Fruit fly (Drosophila melanogaster): ENCODE measurements around the gene Spase25.

Spase25 gene

DNA sequence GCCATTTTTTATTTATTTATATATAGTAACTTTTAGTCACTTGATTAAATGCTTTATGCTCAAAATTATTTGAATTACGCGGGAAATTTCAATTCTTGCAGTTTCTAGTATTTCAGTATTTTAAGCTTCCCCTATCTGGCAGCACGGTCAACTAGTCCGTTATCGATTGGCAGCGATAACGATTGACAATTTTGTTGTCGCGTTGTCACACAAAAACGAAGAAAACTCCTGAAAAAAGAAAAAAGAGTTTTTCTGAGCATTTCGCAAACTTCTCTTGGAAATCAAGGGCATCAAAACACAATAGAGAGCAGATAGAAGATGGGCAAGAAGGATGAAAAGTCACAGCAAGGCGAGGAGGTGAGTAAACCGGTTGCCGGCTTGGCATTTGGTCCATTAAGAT is at the start of gene Spase25:
Gene Spase25 (plus strand): TSS at position 176 of the 400 bp plus-strand sequence.
- TF ChIP-seq CG8478 (optimal IDR thresholded peaks at IDR 0.05) (no peak), pan (optimal IDR thresholded peaks at IDR 0.05) (no peak)

DNA sequence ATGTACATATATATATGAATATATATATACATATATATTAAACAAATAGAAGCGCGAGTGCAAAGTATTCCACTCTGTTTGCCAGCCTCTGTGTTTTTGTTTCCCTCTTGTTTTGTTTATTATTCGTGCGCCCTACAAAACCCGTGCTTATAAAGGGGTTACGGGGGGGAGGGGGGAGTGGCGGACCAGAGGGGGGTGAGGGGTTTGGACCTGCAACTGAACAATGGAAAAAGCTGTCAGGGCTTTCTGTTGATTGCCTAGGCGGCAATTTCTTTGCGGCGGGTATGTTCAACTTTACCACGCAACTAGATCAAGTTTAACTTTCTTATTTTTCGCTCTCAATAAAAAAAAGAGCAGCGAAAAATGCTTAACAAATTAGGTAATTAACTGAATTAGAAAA is 45.8 kb upstream of the Spase25 start:
- TF ChIP-seq pan (optimal IDR thresholded peaks at IDR 0.05), result no peak
- no peak for TF ChIP-seq EcR (GFP tag; optimal IDR thresholded peaks at IDR 0.05)
- no peak for TF ChIP-seq usp (GFP tag; optimal IDR thresholded peaks at IDR 0.05)
- TF ChIP-seq psq (optimal IDR thresholded peaks at IDR 0.05), result no peak
- no peak for TF ChIP-seq CG8478 (optimal IDR thresholded peaks at IDR 0.05)
- no peak for TF ChIP-seq Dll (optimal IDR thresholded peaks at IDR 0.05)

DNA sequence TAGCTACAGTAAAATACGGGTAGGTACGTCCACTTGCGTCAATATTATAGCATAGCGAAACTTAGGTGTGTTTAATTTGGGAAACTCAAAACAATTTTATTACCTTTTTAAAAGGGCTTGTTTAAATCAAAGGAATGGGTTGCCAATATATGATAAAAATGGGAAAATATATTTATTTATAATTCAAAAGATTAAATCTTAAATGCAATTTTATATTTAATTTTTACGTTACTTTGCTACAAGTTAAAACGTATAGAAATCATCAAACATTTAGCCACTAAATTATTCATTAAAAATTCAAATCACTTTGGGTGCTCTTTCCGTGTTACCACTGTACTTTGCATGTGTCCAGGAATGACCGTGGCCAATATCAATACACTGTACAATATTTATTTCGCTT is 44.1 kb upstream of the Spase25 start:
- TF ChIP-seq CG8478 (optimal IDR thresholded peaks at IDR 0.05), result no peak
- no peak for TF ChIP-seq EcR (GFP tag; optimal IDR thresholded peaks at IDR 0.05)
- no peak for TF ChIP-seq Dll (optimal IDR thresholded peaks at IDR 0.05)

DNA sequence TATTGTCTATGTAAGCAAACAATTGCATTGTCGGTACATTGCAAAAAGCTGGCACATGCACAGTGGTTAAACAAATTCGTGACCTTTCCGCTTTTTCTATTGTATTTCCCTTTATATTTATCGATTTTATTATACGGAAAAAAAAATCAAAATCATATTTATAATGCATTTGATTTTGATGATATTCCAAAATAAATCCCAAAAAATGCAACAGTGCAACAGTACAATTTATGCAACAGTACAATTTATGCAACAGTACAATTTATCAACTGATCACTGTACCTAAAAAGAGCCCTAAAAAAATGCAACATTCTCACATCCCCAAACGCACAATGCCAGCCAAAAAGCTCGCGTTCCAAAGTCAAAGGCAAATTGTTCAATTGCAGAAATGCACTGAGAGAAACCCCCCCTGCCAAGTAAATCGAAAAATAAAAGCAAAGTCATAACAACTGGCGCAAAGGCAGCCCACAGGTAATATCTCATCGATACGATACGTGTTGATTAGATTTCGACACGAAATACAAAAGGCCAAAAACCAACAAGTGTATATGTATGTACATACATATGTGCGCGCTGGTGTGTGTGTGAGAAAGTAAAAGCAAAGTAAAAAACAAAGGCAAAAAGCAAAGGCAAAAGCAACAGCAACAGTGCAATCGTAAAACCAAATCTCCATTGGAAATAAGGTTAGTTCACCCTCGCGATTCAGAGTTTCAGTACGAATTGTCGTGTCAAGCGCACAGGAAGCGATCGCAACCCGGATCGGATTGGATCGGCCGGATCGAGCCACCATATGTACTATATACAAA is 43.0 kb upstream of the Spase25 start, which contains the start of gene Sk1:
Gene Sk1 (plus strand): TSS at position 711 of the 806 bp plus-strand sequence.
- no peak for TF ChIP-seq psq (optimal IDR thresholded peaks at IDR 0.05)
- TF ChIP-seq Dll (optimal IDR thresholded peaks at IDR 0.05), result no peak
- no peak for TF ChIP-seq pan (optimal IDR thresholded peaks at IDR 0.05)

DNA sequence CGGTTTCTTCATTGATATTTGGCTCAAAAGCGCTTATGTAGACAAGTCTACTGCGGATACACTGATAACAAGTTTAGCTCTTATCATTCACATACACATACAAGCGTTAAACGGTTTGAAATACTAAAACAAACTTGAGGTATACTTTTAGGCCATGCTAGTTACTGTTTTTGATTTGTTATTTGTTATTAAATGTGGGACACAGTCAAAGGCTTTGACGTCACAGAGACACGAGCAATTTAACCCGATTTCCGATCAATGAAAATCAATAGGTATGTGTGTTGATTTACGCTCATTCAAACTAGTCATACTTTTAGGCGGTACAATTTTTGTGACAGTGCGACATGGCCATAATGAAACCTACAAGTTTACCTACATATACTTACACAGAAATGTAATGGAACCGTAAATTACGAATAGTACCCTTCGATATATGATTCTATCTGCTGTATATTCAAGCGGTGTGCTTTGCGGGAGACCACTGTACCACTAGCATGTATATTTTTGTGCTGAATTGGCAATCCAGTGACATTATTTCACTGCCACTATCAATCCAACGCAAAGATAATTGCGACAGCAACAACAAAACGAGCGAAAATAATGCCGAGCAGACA is 38.2 kb upstream of the Spase25 start:
- TF ChIP-seq psq (optimal IDR thresholded peaks at IDR 0.05), result no peak
- no peak for TF ChIP-seq usp (GFP tag; optimal IDR thresholded peaks at IDR 0.05)
- no peak for TF ChIP-seq EcR (GFP tag; optimal IDR thresholded peaks at IDR 0.05)
- no peak for TF ChIP-seq Dll (optimal IDR thresholded peaks at IDR 0.05)
- no peak for TF ChIP-seq pan (optimal IDR thresholded peaks at IDR 0.05)
- TF ChIP-seq CG8478 (optimal IDR thresholded peaks at IDR 0.05), result no peak

DNA sequence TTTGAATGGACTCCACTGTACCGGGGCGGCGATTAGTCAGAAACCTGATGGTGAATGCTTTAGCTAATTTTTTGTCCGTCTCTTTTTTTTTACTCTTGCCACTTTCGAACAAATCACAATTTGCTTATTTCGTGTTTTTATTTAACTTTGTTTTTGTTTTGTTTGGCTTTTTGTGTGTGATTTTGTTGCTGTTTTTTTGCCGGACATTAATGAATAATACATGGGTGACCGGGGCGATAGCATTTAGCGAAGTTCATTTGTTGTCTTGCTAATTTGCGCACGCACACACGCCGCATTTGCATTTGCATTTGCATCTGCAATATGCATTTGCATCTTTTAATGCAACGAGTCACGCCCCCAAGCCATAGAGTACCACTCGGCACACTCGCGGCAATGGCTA is 36.4 kb upstream of the Spase25 start:
- TF ChIP-seq pan (optimal IDR thresholded peaks at IDR 0.05) (no peak), Dll (optimal IDR thresholded peaks at IDR 0.05) (no peak), CG8478 (optimal IDR thresholded peaks at IDR 0.05) (no peak), psq (optimal IDR thresholded peaks at IDR 0.05) (no peak), usp (GFP tag; optimal IDR thresholded peaks at IDR 0.05) (no peak), EcR (GFP tag; optimal IDR thresholded peaks at IDR 0.05) (no peak)

DNA sequence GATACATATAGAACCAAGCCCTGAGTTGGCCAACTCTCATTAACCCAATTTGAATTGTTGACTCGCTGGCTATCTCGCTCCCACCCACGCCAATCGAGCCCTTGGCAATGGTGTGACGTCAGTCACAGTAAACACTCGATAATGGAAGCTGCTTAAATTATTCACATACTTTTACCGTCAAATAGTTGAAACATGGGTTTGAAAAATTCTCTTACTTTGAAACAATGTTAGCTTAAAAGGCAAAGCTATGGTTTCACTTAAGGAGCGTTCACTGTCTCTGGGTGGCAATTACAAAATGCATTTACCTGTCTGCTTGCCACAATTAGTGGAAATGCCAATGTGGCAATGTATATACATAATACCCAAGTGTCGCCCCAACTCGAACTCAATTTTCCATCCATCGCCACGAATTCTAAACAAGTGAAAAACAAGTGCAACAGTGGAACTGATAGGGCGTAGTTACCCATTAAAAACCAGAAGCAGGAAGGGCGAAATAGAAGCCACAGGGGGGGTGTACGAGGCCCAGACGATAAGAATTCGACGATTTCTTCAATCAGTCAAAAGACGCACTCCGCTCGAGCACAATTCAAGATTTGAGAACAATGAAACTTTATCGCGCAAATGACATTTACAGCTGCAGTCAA is 35.5 kb upstream of the Spase25 start:
- no peak for TF ChIP-seq psq (optimal IDR thresholded peaks at IDR 0.05)
- no peak for TF ChIP-seq CG8478 (optimal IDR thresholded peaks at IDR 0.05)
- TF ChIP-seq usp (GFP tag; optimal IDR thresholded peaks at IDR 0.05), result no peak
- TF ChIP-seq Dll (optimal IDR thresholded peaks at IDR 0.05), result no peak
- no peak for TF ChIP-seq EcR (GFP tag; optimal IDR thresholded peaks at IDR 0.05)
- no peak for TF ChIP-seq pan (optimal IDR thresholded peaks at IDR 0.05)

DNA sequence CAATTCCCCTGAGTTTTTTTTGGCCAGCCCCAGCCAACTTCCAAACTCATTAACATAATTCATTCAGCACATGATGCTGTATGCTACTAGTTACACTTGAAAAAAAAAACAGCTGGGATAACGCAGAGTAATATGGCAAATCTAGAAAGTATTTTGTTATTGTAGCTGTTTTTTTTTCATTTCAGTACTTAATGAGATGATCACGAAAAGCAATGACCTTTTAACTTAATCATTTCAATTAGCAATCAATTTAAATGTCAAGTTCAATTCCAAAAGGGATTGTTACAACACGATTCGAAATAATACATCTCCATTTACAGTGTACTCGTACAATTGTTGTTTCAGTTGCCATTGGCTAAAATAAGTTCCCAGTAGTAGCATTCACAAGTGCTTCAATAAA is 34.6 kb upstream of the Spase25 start:
- TF ChIP-seq psq (optimal IDR thresholded peaks at IDR 0.05) (no peak), Dll (optimal IDR thresholded peaks at IDR 0.05) (no peak), pan (optimal IDR thresholded peaks at IDR 0.05) (no peak), usp (GFP tag; optimal IDR thresholded peaks at IDR 0.05) (no peak), CG8478 (optimal IDR thresholded peaks at IDR 0.05) (no peak), EcR (GFP tag; optimal IDR thresholded peaks at IDR 0.05) (no peak)

DNA sequence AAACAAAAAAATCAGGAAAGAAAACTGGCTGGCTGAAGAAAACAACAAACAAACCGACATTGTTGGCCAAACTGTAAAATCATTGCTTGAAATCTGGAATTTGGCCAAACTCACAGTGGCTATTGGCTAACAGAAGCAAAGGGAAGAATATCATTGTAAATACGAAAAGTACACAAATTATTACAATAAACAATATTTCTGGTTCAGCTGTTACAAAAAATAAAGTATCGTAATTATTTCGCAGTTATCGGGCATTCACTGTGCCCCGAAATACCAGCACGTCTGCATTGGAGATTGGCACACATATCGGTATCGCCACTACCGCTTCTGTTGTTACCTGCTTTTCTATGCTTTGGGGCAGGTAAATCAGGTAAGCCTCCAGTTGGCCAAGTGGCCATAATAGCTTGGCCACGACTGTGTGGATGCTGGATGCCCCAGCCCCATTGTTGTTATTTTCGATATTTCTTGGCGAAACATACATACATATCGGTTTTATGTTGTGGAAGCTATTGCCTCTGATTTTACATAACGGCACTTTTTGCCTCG is 34.0 kb upstream of the Spase25 start:
- no peak for TF ChIP-seq Dll (optimal IDR thresholded peaks at IDR 0.05)
- TF ChIP-seq EcR (GFP tag; optimal IDR thresholded peaks at IDR 0.05), result no peak
- no peak for TF ChIP-seq usp (GFP tag; optimal IDR thresholded peaks at IDR 0.05)
- TF ChIP-seq pan (optimal IDR thresholded peaks at IDR 0.05), result no peak
- TF ChIP-seq psq (optimal IDR thresholded peaks at IDR 0.05), result no peak
- no peak for TF ChIP-seq CG8478 (optimal IDR thresholded peaks at IDR 0.05)

DNA sequence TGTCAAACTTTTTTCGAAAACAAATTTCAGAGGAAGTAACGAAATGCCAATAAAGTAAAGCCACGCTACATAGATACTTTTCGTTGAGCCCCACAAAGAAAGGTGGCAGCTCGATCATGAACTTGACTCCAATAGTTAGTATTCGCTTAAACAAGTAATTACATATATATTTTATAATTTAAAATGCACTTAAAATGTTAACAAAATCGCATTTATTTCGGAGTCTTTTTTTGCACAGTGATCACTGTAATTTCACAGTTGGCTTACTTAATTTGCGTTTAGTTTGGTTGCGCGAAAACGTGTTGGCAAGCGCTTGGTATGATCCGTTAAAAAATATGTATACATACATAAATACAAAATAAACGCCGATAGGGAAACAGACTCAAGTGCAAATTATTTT is 33.4 kb upstream of the Spase25 start:
- TF ChIP-seq pan (optimal IDR thresholded peaks at IDR 0.05), result no peak
- no peak for TF ChIP-seq CG8478 (optimal IDR thresholded peaks at IDR 0.05)
- TF ChIP-seq psq (optimal IDR thresholded peaks at IDR 0.05), result no peak
- no peak for TF ChIP-seq EcR (GFP tag; optimal IDR thresholded peaks at IDR 0.05)

DNA sequence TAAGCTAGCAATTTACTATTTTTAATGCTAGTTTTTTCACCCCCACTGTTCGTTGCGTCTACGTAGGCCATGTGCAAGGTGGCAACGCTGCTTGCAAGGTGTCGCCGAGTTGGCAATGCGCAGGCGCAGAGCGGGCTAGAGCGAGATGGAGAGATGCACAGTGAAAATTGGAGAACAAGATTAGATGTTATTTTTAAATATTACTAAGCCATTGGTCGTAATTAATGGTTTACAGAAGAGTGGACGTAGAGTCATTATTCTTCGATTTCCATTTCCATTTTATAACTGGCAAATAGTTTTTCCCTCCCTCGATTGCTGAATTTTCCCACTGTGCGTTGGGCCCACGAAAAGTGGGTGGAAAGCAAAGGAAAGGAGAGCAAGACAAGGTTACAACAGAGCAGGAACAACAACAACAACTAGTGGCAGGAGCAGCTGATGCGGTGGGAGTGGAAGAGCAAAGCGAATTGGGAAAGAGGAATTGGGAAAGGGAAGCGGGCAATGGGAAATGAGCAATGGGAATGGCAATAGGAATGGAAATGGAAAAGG is 32.1 kb upstream of the Spase25 start:
- TF ChIP-seq EcR (GFP tag; optimal IDR thresholded peaks at IDR 0.05) (no peak), psq (optimal IDR thresholded peaks at IDR 0.05) (no peak), CG8478 (optimal IDR thresholded peaks at IDR 0.05) (no peak), usp (GFP tag; optimal IDR thresholded peaks at IDR 0.05) (no peak), Dll (optimal IDR thresholded peaks at IDR 0.05) (no peak), pan (optimal IDR thresholded peaks at IDR 0.05) (no peak)

DNA sequence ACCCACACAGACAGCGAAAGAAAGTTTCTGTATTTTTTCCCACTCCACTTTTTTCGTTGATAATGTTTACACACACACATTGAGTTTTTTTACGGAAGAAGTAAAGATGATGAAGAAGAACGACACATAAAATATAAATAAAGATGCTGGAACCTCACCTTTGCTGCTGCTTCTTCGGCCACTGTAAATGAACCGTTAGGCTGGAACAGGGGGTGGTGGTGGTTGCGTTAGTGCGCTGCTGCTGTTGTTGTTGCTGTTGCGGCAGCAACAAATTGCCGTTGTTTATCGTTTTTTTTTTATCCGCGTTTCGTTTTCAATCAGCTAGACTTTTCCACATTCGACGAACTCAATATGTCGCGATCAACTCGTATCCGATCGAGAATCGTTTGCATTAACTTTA is 31.4 kb upstream of the Spase25 start:
- TF ChIP-seq CG8478 (optimal IDR thresholded peaks at IDR 0.05) (no peak), usp (GFP tag; optimal IDR thresholded peaks at IDR 0.05) (no peak), Dll (optimal IDR thresholded peaks at IDR 0.05) (no peak), psq (optimal IDR thresholded peaks at IDR 0.05) (no peak), EcR (GFP tag; optimal IDR thresholded peaks at IDR 0.05) (no peak), pan (optimal IDR thresholded peaks at IDR 0.05) (no peak)
